Fruit fly (Drosophila melanogaster): ENCODE data around the gene CG1233.

- no peak for TF ChIP-seq tj (GFP tag; optimal IDR thresholded peaks at IDR 0.05)
- TF ChIP-seq cic (GFP tag; optimal IDR thresholded peaks at IDR 0.05) = no peak
- no peak for TF ChIP-seq ovo (GFP tag; optimal IDR thresholded peaks at IDR 0.05)
- TF ChIP-seq Mnt (GFP tag; optimal IDR thresholded peaks at IDR 0.05) = no peak
Observed at dm6 chr3L:316784-317183, 44.5 kb upstream of the CG1233 start, which contains the start of gene ddbt.
